Worm (Caenorhabditis elegans): Measurements from ENCODE around the gene R02D5.6.

R02D5.6 gene

DNA sequence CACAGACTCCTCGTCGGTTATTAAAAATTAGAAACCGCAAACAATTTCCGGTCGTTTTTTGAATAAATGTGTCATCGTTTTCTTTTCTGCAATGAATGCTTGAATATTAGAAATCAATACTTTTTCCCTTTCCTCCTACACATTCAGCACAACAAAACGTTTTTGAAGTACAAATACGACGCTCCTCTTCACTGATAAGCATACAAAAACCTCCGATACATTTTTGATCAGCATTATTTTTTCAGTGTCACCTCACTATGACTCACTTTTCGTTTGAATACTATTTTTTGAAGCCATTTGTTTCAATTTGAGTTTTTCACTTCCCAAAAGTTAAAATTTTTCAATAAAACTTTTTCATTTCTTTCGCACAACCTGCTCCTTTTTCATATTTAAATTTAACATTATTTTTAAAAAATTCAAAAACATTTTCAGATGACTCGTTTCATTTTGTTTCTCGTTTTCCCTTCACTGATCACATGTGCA, 35.1 kb downstream of the R02D5.6 start, which contains the start of gene R02D5.3:
R02D5.3 (plus strand) TSS at position 433 of the 483 bp plus-strand sequence.
- TF ChIP-seq ztf-4 (tag; optimal IDR thresholded peaks at IDR 0.05), result no peak
- no peak for TF ChIP-seq unc-39 (tag; optimal IDR thresholded peaks at IDR 0.05)
- no peak for TF ChIP-seq snpc-4 (tag; optimal IDR thresholded peaks at IDR 0.05)
- no peak for TF ChIP-seq tbx-2 (tag; optimal IDR thresholded peaks at IDR 0.05)
- TF ChIP-seq pha-4 (tag; optimal IDR thresholded peaks at IDR 0.05), result peak; percentile 36
- TF ChIP-seq elt-2 (tag; optimal IDR thresholded peaks at IDR 0.05), result peak; percentile 64
- no peak for TF ChIP-seq nhr-77 (tag; optimal IDR thresholded peaks at IDR 0.05)
- peak; percentile 64 for TF ChIP-seq pqm-1 (tag; optimal IDR thresholded peaks at IDR 0.05)

DNA sequence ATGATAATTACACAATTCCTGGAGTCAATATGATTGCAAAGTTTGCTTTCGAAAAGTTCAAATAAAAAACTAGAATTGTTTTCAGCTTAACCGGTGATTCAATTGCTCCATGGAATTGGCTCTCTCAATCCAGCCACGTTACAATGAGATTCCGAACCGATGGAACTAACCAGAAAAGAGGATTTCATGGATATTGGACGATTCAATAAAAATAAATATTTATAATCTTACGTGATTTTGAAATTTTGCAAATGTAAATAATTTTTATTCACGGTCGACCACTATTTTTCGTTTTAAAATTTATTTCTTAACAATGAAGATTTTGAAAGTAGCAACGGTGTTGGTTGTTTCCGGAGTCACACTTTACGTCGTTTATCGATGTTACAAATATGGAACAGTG, 35.9 kb downstream of the R02D5.6 start, which contains the start of gene R02D5.10:
R02D5.10 (plus strand) TSS at position 301 of the 400 bp plus-strand sequence.
- TF ChIP-seq hmg-11 (tag; optimal IDR thresholded peaks at IDR 0.05), result no peak
- no peak for TF ChIP-seq nhr-237 (tag; optimal IDR thresholded peaks at IDR 0.05)
- no peak for TF ChIP-seq ZK546.5 (tag; optimal IDR thresholded peaks at IDR 0.05)
- no peak for TF ChIP-seq unc-39 (tag; optimal IDR thresholded peaks at IDR 0.05)
- TF ChIP-seq fkh-2 (tag; optimal IDR thresholded peaks at IDR 0.05), result no peak
- TF ChIP-seq elt-1 (tag; optimal IDR thresholded peaks at IDR 0.05), result no peak
- no peak for TF ChIP-seq nhr-23 (tag; optimal IDR thresholded peaks at IDR 0.05)

DNA sequence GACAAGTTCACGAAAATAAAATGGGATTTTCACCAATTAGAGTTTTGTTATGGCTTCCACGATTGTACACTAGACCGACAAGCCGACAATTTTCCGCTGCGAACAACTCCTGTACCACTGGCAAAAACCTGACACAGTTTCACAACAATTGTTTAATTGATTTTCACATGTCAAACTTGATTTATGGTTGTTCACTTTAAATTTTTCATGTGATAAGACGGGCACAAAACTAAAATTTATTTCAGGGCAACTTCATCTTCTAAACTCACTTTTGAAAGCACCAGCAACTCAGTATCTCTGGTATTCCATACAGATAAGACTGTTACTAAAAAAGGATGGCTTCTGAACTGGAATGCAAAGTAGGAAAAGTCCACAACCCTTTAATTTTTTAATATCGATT, 36.5 kb downstream of the R02D5.6 start, which contains the start of gene R02D5.7:
R02D5.7 (minus strand) TSS at position 101 of the 400 bp plus-strand sequence.
- peak; percentile 8 for TF ChIP-seq elt-2 (tag; optimal IDR thresholded peaks at IDR 0.05)
- no peak for TF ChIP-seq unc-62 (GFP tag; optimal IDR thresholded peaks at IDR 0.05)
- TF ChIP-seq aly-2 (tag; optimal IDR thresholded peaks at IDR 0.05), result no peak
- no peak for TF ChIP-seq nhr-28 (tag; optimal IDR thresholded peaks at IDR 0.05)
- TF ChIP-seq pha-4 (tag; optimal IDR thresholded peaks at IDR 0.05), result no peak
- no peak for TF ChIP-seq jun-1 (tag; optimal IDR thresholded peaks at IDR 0.05)
- TF ChIP-seq nhr-23 (tag; optimal IDR thresholded peaks at IDR 0.05), result no peak
- TF ChIP-seq fkh-10 (GFP tag; optimal IDR thresholded peaks at IDR 0.05), result no peak

DNA sequence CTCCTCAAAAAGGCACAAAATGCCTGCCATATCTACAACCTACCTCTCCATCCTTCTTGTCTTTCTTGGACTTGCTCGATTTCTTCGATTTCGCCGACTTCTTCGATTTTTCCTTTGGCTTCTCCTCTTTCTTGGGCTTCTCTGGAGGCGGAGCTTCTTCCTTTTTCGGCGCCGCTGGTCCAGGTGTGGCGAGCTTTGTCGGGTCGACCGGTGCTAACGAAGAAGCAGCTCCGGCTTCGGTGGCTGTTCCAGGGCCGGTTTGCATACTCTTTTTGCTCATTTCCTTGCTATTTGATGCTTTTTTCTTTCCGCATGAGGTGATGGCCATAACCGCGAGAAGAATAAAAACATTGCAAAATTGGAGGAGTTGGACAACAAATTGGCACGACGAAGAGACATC, 37.4 kb downstream of the R02D5.6 start:
- no peak for TF ChIP-seq nhr-12 (tag; optimal IDR thresholded peaks at IDR 0.05)
- no peak for TF ChIP-seq ceh-28 (tag; optimal IDR thresholded peaks at IDR 0.05)
- TF ChIP-seq unc-39 (tag; optimal IDR thresholded peaks at IDR 0.05), result no peak
- no peak for TF ChIP-seq egl-5 (tag; optimal IDR thresholded peaks at IDR 0.05)
- no peak for TF ChIP-seq lsy-12 (tag; optimal IDR thresholded peaks at IDR 0.05)
- no peak for TF ChIP-seq snpc-4 (tag; optimal IDR thresholded peaks at IDR 0.05)
- no peak for TF ChIP-seq ztf-4 (tag; optimal IDR thresholded peaks at IDR 0.05)
- no peak for TF ChIP-seq egl-27 (tag; optimal IDR thresholded peaks at IDR 0.05)
- TF ChIP-seq nhr-77 (tag; optimal IDR thresholded peaks at IDR 0.05), result no peak
- no peak for TF ChIP-seq elt-2 (tag; optimal IDR thresholded peaks at IDR 0.05)
- TF ChIP-seq nhr-25 (tag; optimal IDR thresholded peaks at IDR 0.05), result no peak
- TF ChIP-seq zag-1 (tag; optimal IDR thresholded peaks at IDR 0.05), result no peak
- no peak for TF ChIP-seq jun-1 (tag; optimal IDR thresholded peaks at IDR 0.05)
- TF ChIP-seq nhr-11 (tag; optimal IDR thresholded peaks at IDR 0.05), result no peak
- no peak for TF ChIP-seq fos-1 (tag; optimal IDR thresholded peaks at IDR 0.05)
- TF ChIP-seq mdl-1 (tag; optimal IDR thresholded peaks at IDR 0.05), result no peak

DNA sequence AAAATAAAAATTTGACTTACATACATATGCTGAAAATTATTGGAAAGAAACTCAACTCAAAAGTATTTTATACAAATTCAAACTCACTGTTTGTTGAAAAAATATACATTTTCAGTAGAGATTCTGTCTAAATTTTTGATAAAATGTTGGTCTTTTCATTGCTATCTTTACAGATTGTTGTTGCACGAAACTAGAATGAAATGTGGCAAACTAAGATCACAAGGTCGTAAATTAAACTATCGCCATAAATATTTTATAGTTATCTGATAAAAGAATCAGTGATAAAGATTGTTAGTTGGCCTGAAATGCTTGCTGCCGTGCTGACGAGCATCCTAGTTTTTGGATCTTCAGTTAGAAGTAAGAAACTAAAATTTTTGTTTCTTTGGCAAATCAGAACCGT, 38.9 kb downstream of the R02D5.6 start, which contains the start of gene clec-55:
clec-55 (plus strand) TSS at position 301 of the 400 bp plus-strand sequence.
- TF ChIP-seq elt-2 (tag; optimal IDR thresholded peaks at IDR 0.05) (peak; percentile 44), snpc-4 (tag; optimal IDR thresholded peaks at IDR 0.05) (no peak)

DNA sequence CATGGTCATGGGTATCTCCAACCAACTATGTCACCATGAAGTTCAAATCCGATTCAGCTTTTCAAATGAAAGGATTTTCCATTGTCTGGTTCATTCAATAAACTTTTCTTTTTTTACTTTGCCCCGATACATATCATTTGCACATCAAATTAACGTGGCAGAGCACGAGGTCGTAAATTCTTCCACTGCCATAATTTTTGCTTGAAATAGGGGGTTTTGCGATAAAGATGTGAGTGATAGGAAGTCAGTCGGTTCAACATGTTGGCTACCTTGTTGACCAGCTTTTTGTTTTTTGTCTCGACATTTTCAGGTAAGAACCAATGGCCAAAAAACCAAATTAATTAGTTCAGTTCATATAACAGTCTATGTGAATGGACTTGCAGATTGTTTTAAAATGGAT, 41.2 kb downstream of the R02D5.6 start, which contains the start of gene clec-54:
clec-54 (plus strand) TSS at position 224 of the 400 bp plus-strand sequence.
- TF ChIP-seq pqm-1 (tag; optimal IDR thresholded peaks at IDR 0.05) (peak; percentile 5), fkh-2 (tag; optimal IDR thresholded peaks at IDR 0.05) (no peak), elt-2 (tag; optimal IDR thresholded peaks at IDR 0.05) (peak; percentile 48)

DNA sequence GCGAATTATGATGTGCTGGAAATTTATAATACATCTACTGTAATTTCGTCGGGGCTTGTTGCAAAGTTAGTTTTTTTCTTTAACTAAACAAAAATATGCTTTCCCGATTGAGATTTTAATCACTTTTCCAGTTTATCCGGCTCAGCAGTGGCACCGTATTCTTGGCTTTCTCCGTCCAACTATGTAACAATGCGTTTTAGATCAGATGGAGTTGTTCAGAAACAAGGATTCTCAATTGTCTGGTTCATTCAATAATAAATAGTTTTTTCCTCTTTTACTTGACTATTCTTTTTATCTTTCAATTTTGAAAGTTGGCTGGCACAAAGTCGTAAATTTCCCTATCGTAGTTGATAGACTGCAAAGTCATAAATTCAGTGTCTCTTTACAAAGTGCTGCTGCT, 43.8 kb downstream of the R02D5.6 start, which contains the start of gene clec-56:
clec-56 (plus strand) TSS at position 301 of the 400 bp plus-strand sequence.
- no peak for TF ChIP-seq nhr-28 (tag; optimal IDR thresholded peaks at IDR 0.05)
- TF ChIP-seq elt-3 (tag; optimal IDR thresholded peaks at IDR 0.05), result no peak
- TF ChIP-seq unc-39 (tag; optimal IDR thresholded peaks at IDR 0.05), result no peak
- no peak for TF ChIP-seq fkh-10 (GFP tag; optimal IDR thresholded peaks at IDR 0.05)
- TF ChIP-seq pqm-1 (tag; optimal IDR thresholded peaks at IDR 0.05), result peak; percentile 5
- peak; percentile 38 for TF ChIP-seq elt-2 (tag; optimal IDR thresholded peaks at IDR 0.05)
- no peak for TF ChIP-seq elt-1 (tag; optimal IDR thresholded peaks at IDR 0.05)
- no peak for TF ChIP-seq skn-1 (tag; optimal IDR thresholded peaks at IDR 0.05)
- no peak for TF ChIP-seq fkh-2 (tag; optimal IDR thresholded peaks at IDR 0.05)
- TF ChIP-seq nhr-237 (tag; optimal IDR thresholded peaks at IDR 0.05), result no peak
- TF ChIP-seq ZK546.5 (tag; optimal IDR thresholded peaks at IDR 0.05), result no peak
- no peak for TF ChIP-seq pha-4 (tag; optimal IDR thresholded peaks at IDR 0.05)
- no peak for TF ChIP-seq R02D3.7 (tag; optimal IDR thresholded peaks at IDR 0.05)
